Fruit fly (Drosophila melanogaster) whole organism, embryonic: Measurements from ENCODE around the gene NPF.
A peak's percentile ranks its signal among the peaks of the same experiment; 100 is the strongest.

Experiments used
- Adf1 ChIP-seq: fragments of 200-800 bp; sonication (Bioruptor generic); IDR thresholded peaks from 2 replicates; pipeline ENCODE4 v1.3.6; 2022; ENCODE audit warnings: missing biosample characterization, missing genetic modification characterization
- Antp ChIP-seq: fragments of 200-800 bp; sonication (Bioruptor generic); optimal IDR thresholded peaks from 3 replicates; lab custom pipeline; 2016; ENCODE audit warnings: missing biosample characterization, missing genetic modification characterization
- Bteb2 ChIP-seq: fragments of 200-800 bp; sonication (Bioruptor generic); optimal IDR thresholded peaks from 2 replicates; lab custom pipeline; 2016; ENCODE audit warnings: missing biosample characterization, missing genetic modification characterization
- CG10979 ChIP-seq: fragments of 200-800 bp; sonication (Bioruptor generic); optimal IDR thresholded peaks from 2 replicates; lab custom pipeline; 2018; ENCODE audit warnings: missing biosample characterization, mild to moderate bottlenecking, missing genetic modification characterization, moderate library complexity
- CG11560 ChIP-seq: fragments of 200-800 bp; sonication (Bioruptor generic); IDR thresholded peaks from 3 replicates; pipeline ENCODE4 v1.3.6; 2022; ENCODE audit warnings: missing biosample characterization, missing genetic modification characterization
- CG12299 ChIP-seq: fragments of 200-800 bp; sonication (Bioruptor generic); optimal IDR thresholded peaks from 2 replicates; lab custom pipeline; 2018; ENCODE audit warnings: missing biosample characterization, mild to moderate bottlenecking, missing genetic modification characterization
- CG12659 ChIP-seq: fragments of 200-800 bp; sonication (Bioruptor generic); optimal IDR thresholded peaks from 3 replicates; lab custom pipeline; 2017; ENCODE audit warnings: mild to moderate bottlenecking, missing biosample characterization, missing genetic modification reagents, missing genetic modification characterization
- CG13424 ChIP-seq: fragments of 200-800 bp; sonication (Bioruptor generic); optimal IDR thresholded peaks from 2 replicates; lab custom pipeline; 2019; ENCODE audit warnings: missing biosample characterization, mild to moderate bottlenecking, missing genetic modification characterization, moderate library complexity
- CG13894 ChIP-seq: fragments of 200-800 bp; sonication (Bioruptor generic); optimal IDR thresholded peaks from 3 replicates; lab custom pipeline; 2018; ENCODE audit warnings: missing biosample characterization, mild to moderate bottlenecking, missing genetic modification characterization, moderate library complexity
- CG14441 ChIP-seq: fragments of 200-800 bp; sonication (Bioruptor generic); IDR thresholded peaks from 2 replicates; pipeline ENCODE4 v1.3.6; 2022; ENCODE audit warnings: missing biosample characterization, missing genetic modification characterization
- CG16813 ChIP-seq: fragments of 200-800 bp; sonication (Bioruptor generic); IDR thresholded peaks from 3 replicates; pipeline ENCODE4 v1.3.6; 2022; ENCODE audit warnings: missing biosample characterization, missing genetic modification characterization; ENCODE audit not compliant: partially characterized antibody
- CG17186 ChIP-seq: fragments of 200-800 bp; sonication (Bioruptor generic); optimal IDR thresholded peaks from 3 replicates; lab custom pipeline; 2017; ENCODE audit warnings: missing biosample characterization, missing genetic modification reagents, missing genetic modification characterization
- CG18476 ChIP-seq: fragments of 200-800 bp; sonication (Bioruptor generic); optimal IDR thresholded peaks from 2 replicates; lab custom pipeline; 2016; ENCODE audit warnings: missing biosample characterization, mild to moderate bottlenecking, missing genetic modification characterization
- CG18764 ChIP-seq: fragments of 200-800 bp; sonication (Bioruptor generic); optimal IDR thresholded peaks from 3 replicates; lab custom pipeline; 2016; ENCODE audit warnings: missing biosample characterization, missing genetic modification characterization
- CG2678 ChIP-seq: fragments of 200-800 bp; sonication (Bioruptor generic); optimal IDR thresholded peaks from 3 replicates; lab custom pipeline; 2019; ENCODE audit warnings: missing biosample characterization, mild to moderate bottlenecking, missing genetic modification characterization, moderate library complexity
- CG2712 ChIP-seq: fragments of 200-800 bp; optimal IDR thresholded peaks from 3 replicates; lab custom pipeline; 2019; ENCODE audit warnings: missing biosample characterization, mild to moderate bottlenecking, missing genetic modification characterization, moderate library complexity
- CG33213 ChIP-seq: fragments of 200-800 bp; sonication (Bioruptor generic); optimal IDR thresholded peaks from 3 replicates; lab custom pipeline; 2016; ENCODE audit warnings: missing biosample characterization, missing genetic modification characterization
- CG3847 ChIP-seq: fragments of 200-800 bp; sonication (Bioruptor generic); IDR thresholded peaks from 2 replicates; pipeline ENCODE4 v1.3.6; 2022; ENCODE audit warnings: missing biosample characterization, missing genetic modification characterization
- CG5953 ChIP-seq: fragments of 200-800 bp; sonication (Bioruptor generic); IDR thresholded peaks from 2 replicates; pipeline ENCODE4 v1.3.6; 2022; ENCODE audit warnings: missing biosample characterization, missing genetic modification characterization
- CG6854 ChIP-seq: fragments of 200-800 bp; sonication (Bioruptor generic); optimal IDR thresholded peaks from 3 replicates; lab custom pipeline; 2017; ENCODE audit warnings: missing biosample characterization, mild to moderate bottlenecking, missing genetic modification characterization
- CG7745 ChIP-seq: fragments of 200-800 bp; sonication (Bioruptor generic); optimal IDR thresholded peaks from 2 replicates; lab custom pipeline; 2018; ENCODE audit warnings: missing biosample characterization, mild to moderate bottlenecking, missing genetic modification characterization, moderate library complexity
- CG7839 ChIP-seq: fragments of 200-800 bp; sonication (Bioruptor generic); optimal IDR thresholded peaks from 3 replicates; lab custom pipeline; 2018; ENCODE audit warnings: missing biosample characterization, mild to moderate bottlenecking, missing genetic modification characterization, moderate library complexity
- CG8765 ChIP-seq: fragments of 200-800 bp; sonication (Bioruptor generic); IDR thresholded peaks from 2 replicates; pipeline ENCODE4 v1.3.6; 2022; ENCODE audit warnings: missing biosample characterization, missing genetic modification characterization
- CG8924 ChIP-seq: fragments of 200-800 bp; optimal IDR thresholded peaks from 3 replicates; lab custom pipeline; 2019; ENCODE audit warnings: missing biosample characterization, mild to moderate bottlenecking, missing genetic modification characterization, moderate library complexity
- CG9609 ChIP-seq: fragments of 200-800 bp; sonication (Bioruptor generic); optimal IDR thresholded peaks from 3 replicates; lab custom pipeline; 2016; ENCODE audit warnings: missing biosample characterization, missing genetic modification characterization
- CHES-1-like ChIP-seq: fragments of 200-800 bp; sonication (Bioruptor generic); optimal IDR thresholded peaks from 2 replicates; lab custom pipeline; 2016; ENCODE audit warnings: missing biosample characterization, missing genetic modification characterization
- Drgx ChIP-seq: fragments of 200-800 bp; sonication (Bioruptor generic); IDR thresholded peaks from 2 replicates; pipeline ENCODE4 v1.3.6; 2022; ENCODE audit warnings: missing biosample characterization, missing genetic modification characterization
- Ets65A ChIP-seq: fragments of 200-800 bp; sonication (Bioruptor generic); peaks from one replicate; lab custom pipeline; 2016; ENCODE audit warnings: missing biosample characterization, missing genetic modification characterization
- HLHmδ ChIP-seq: fragments of 200-800 bp; sonication (Bioruptor generic); optimal IDR thresholded peaks from 2 replicates; lab custom pipeline; 2018; ENCODE audit warnings: missing biosample characterization, mild to moderate bottlenecking, missing genetic modification characterization, moderate library complexity
- Hsf ChIP-seq: fragments of 200-800 bp; sonication (Bioruptor generic); optimal IDR thresholded peaks from 3 replicates; lab custom pipeline; 2016; ENCODE audit warnings: missing biosample characterization, missing genetic modification characterization
- Mes4 ChIP-seq: fragments of 200-800 bp; sonication (Bioruptor generic); optimal IDR thresholded peaks from 2 replicates; lab custom pipeline; 2016; ENCODE audit warnings: missing biosample characterization, missing genetic modification characterization
- NFAT ChIP-seq: fragments of 200-800 bp; sonication (Bioruptor generic); IDR thresholded peaks from 2 replicates; pipeline ENCODE4 v1.3.6; 2022; ENCODE audit warnings: missing biosample characterization, missing genetic modification characterization
- Pdp1 ChIP-seq, 2 experiments: fragments of 200-800 bp; sonication (Bioruptor generic); optimal IDR thresholded peaks; 3 replicates each; lab custom pipeline; 2016; ENCODE audit warnings: missing biosample characterization in 2 of 2, missing genetic modification characterization in 2 of 2, mild to moderate bottlenecking in 1 of 2, moderate library complexity in 1 of 2
- Poxn ChIP-seq: fragments of 200-800 bp; sonication (Bioruptor generic); IDR thresholded peaks from 2 replicates; pipeline ENCODE4 v1.3.6; 2022; ENCODE audit warnings: missing biosample characterization, missing genetic modification characterization
- Ravus ChIP-seq: fragments of 200-800 bp; sonication (Bioruptor generic); IDR thresholded peaks from 2 replicates; pipeline ENCODE4 v1.3.6; 2022; ENCODE audit warnings: missing biosample characterization, missing genetic modification characterization
- Sry-β ChIP-seq: fragments of 200-800 bp; sonication (Bioruptor generic); optimal IDR thresholded peaks from 2 replicates; lab custom pipeline; 2018; ENCODE audit warnings: missing biosample characterization, mild to moderate bottlenecking, missing genetic modification characterization, moderate library complexity
- Stat92E ChIP-seq, 3 experiments: fragments of >200 bp in 2 of 3; fragments of 200-800 bp in 1 of 3; sonication (Bioruptor generic) in 1 of 3; optimal IDR thresholded peaks; 2 replicates each; lab custom pipeline; 2017 to 2019; ENCODE audit warnings: missing biosample characterization in 3 of 3, missing genetic modification characterization in 3 of 3, mild to moderate bottlenecking in 1 of 3, moderate library complexity in 1 of 3
- Tbp ChIP-seq: fragments of >200 bp; optimal IDR thresholded peaks from 2 replicates; lab custom pipeline; 2018; ENCODE audit warnings: missing biosample characterization, missing genetic modification characterization
- ac ChIP-seq: fragments of 200-800 bp; sonication (Bioruptor generic); optimal IDR thresholded peaks from 3 replicates; lab custom pipeline; 2017; ENCODE audit warnings: missing biosample characterization, mild to moderate bottlenecking, missing genetic modification characterization
- corto ChIP-seq: fragments of 200-800 bp; sonication (Bioruptor generic); optimal IDR thresholded peaks from 2 replicates; lab custom pipeline; 2016; ENCODE audit warnings: missing biosample characterization, mild to moderate bottlenecking, missing genetic modification characterization, moderate library complexity
- dmrt11E ChIP-seq: fragments of 200-800 bp; sonication (Bioruptor generic); optimal IDR thresholded peaks from 3 replicates; lab custom pipeline; 2018; ENCODE audit warnings: missing biosample characterization, mild to moderate bottlenecking, missing genetic modification characterization, moderate library complexity
- dysf ChIP-seq: fragments of 200-800 bp; sonication (Bioruptor generic); IDR thresholded peaks from 3 replicates; pipeline ENCODE4 v1.3.6; 2022; ENCODE audit warnings: missing biosample characterization, missing genetic modification characterization
- eve ChIP-seq, 2 experiments: fragments of >200 bp; optimal IDR thresholded peaks; 2 replicates each; lab custom pipeline; 2017; ENCODE audit warnings: missing biosample characterization in 2 of 2, missing genetic modification characterization in 2 of 2
- fd64A ChIP-seq: fragments of 200-800 bp; sonication (Bioruptor generic); optimal IDR thresholded peaks from 3 replicates; lab custom pipeline; 2018; ENCODE audit warnings: missing biosample characterization, mild to moderate bottlenecking, missing genetic modification characterization
- kay ChIP-seq: fragments of 200-800 bp; sonication (Bioruptor generic); optimal IDR thresholded peaks from 2 replicates; lab custom pipeline; 2016; ENCODE audit warnings: missing biosample characterization, missing genetic modification characterization
- ken ChIP-seq: fragments of 200-800 bp; sonication (Bioruptor generic); IDR thresholded peaks from 3 replicates; pipeline ENCODE4 v1.3.6; 2022; ENCODE audit warnings: missing biosample characterization, missing genetic modification characterization
- otp ChIP-seq: fragments of 200-800 bp; sonication (Bioruptor generic); IDR thresholded peaks from 3 replicates; pipeline ENCODE4, ENCODE4 v1.3.6; 2022; ENCODE audit warnings: missing biosample characterization, missing genetic modification characterization
- slou ChIP-seq: fragments of 200-800 bp; sonication (Bioruptor generic); optimal IDR thresholded peaks from 3 replicates; lab custom pipeline; 2016; ENCODE audit warnings: missing biosample characterization, missing genetic modification characterization
- sna ChIP-seq: fragments of 200-800 bp; sonication (Bioruptor generic); IDR thresholded peaks from 2 replicates; pipeline ENCODE4 v1.3.6; 2022; ENCODE audit warnings: missing biosample characterization, missing genetic modification characterization; ENCODE audit not compliant: partially characterized antibody
- sr ChIP-seq: fragments of 200-800 bp; sonication (Bioruptor generic); IDR thresholded peaks from 3 replicates; pipeline ENCODE4 v1.3.6; 2022; ENCODE audit warnings: missing biosample characterization, missing genetic modification characterization
- z ChIP-seq: fragments of 200-800 bp; sonication (Bioruptor generic); IDR thresholded peaks from 3 replicates; pipeline ENCODE4 v1.3.6; 2022; ENCODE audit warnings: missing biosample characterization, missing genetic modification characterization
- zfh2 ChIP-seq: fragments of 200-800 bp; sonication (Bioruptor generic); optimal IDR thresholded peaks from 2 replicates; lab custom pipeline; 2016; ENCODE audit warnings: missing biosample characterization, missing genetic modification characterization

The NPF gene

dm6 chr3R:16630564-16630963, 21.5 kb downstream of the NPF start (continued):
- TF ChIP-seq sr (no peak), HLHmδ (GFP tag; lab: Kevin White, UChicago) (no peak), Antp (GFP tag; lab: Kevin White, UChicago) (no peak), Tbp (no peak), CG5953 (GFP tag; lab: Robert Waterston, UW) (no peak), Ets65A (GFP tag; lab: Kevin White, UChicago) (peak; percentile 54), CG8924 (tag; lab: Kevin White, UChicago) (peak; percentile 23), CG18764 (GFP tag; lab: Kevin White, UChicago) (no peak), CG17186 (no peak), CG3847 (GFP tag; lab: Robert Waterston, UW) (no peak), Poxn (no peak), Sry-β (GFP tag; lab: Kevin White, UChicago) (no peak), CG33213 (GFP tag; lab: Kevin White, UChicago) (no peak), CG13894 (tag; lab: Kevin White, UChicago) (no peak), CG6854 (GFP tag; lab: Kevin White, UChicago) (no peak), Stat92E (GFP tag; optimal IDR thresholded peaks at IDR 0.05; lab: Kevin White, UChicago) (no peak), CG2678 (tag; lab: Kevin White, UChicago) (no peak), CG12659 (GFP tag; lab: Kevin White, UChicago) (no peak), eve (GFP tag; optimal IDR thresholded peaks at IDR 0.05; lab: Kevin White, UChicago) (peak in 1 of 2 experiments; percentile 34), CG11560 (tag; lab: Robert Waterston, UW) (no peak), slou (no peak), CG10979 (tag; lab: Kevin White, UChicago) (peak; percentile 32), CG8765 (GFP tag; lab: Robert Waterston, UW) (peak; percentile 20; the same call in 1 of the 2 replicates), sna (GFP tag; lab: Robert Waterston, UW) (no peak), dysf (GFP tag; lab: Robert Waterston, UW) (no peak), Mes4 (no peak), kay (peak; percentile 22), CG7745 (tag; lab: Kevin White, UChicago) (no peak), CG18476 (GFP tag; lab: Kevin White, UChicago) (no peak), CG16813 (GFP tag; lab: Robert Waterston, UW) (no peak), Ravus (no peak), corto (no peak), Drgx (GFP tag; lab: Robert Waterston, UW) (no peak), CG13424 (tag; lab: Kevin White, UChicago) (peak; percentile 24), zfh2 (GFP tag; lab: Kevin White, UChicago) (no peak), fd64A (GFP tag; lab: Kevin White, UChicago) (no peak), Adf1 (GFP tag; lab: Robert Waterston, UW) (no peak), ac (GFP tag; lab: Kevin White, UChicago) (peak; percentile 27), dmrt11E (tag; lab: Kevin White, UChicago) (peak; percentile 73), ken (GFP tag; lab: Robert Waterston, UW) (no peak), otp (GFP tag; lab: Robert Waterston, UW) (no peak), CHES-1-like (GFP tag; lab: Kevin White, UChicago) (no peak), z (GFP tag; lab: Robert Waterston, UW) (no peak), CG12299 (no peak), CG2712 (tag; lab: Kevin White, UChicago) (peak; percentile 62), Bteb2 (GFP tag; lab: Kevin White, UChicago) (no peak), NFAT (GFP tag; lab: Robert Waterston, UW) (no peak), Hsf (GFP tag; lab: Kevin White, UChicago) (peak; percentile 21), CG14441 (GFP tag; lab: Robert Waterston, UW) (no peak), CG7839 (no peak), CG9609 (GFP tag; lab: Kevin White, UChicago) (no peak), Pdp1 (GFP tag; optimal IDR thresholded peaks at IDR 0.05; lab: Kevin White, UChicago) (no peak)
